Worm (Caenorhabditis elegans): Measurements from ENCODE around the gene F43B10.1.

DNA sequence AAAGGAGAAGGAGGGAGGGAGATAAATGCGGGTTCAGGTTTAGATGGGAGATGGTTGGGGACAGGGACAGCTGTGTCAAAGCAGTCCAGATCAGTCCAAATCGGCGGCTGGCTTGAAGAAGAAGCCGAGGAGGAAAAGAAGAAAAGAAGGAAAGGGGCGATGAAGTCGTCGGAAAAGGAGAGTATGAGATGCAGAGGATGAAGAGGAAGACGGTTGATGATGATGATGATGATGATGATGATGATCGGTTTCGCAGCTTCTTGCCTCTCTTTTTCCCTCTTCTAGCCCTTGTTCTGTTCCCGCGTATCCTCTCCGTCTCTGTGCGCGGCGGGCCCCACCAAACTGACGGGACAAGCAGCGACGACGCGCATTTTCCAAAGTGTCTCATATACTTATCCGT, 35.8 kb downstream of the F43B10.1 start:
- no peak for TF ChIP-seq hmg-4 (GFP tag; optimal IDR thresholded peaks at IDR 0.05)
- TF ChIP-seq ama-1 (optimal IDR thresholded peaks at IDR 0.05) = no peak
- no peak for TF ChIP-seq ceh-36 (tag; optimal IDR thresholded peaks at IDR 0.05)
- TF ChIP-seq flt-1 (GFP tag; IDR thresholded peaks at IDR 0.05) = no peak
- no peak for TF ChIP-seq tbx-11 (GFP tag; IDR thresholded peaks at IDR 0.05)
- no peak for TF ChIP-seq pes-1 (GFP tag; IDR thresholded peaks at IDR 0.05)
